Worm (Caenorhabditis elegans) whole organism, young adult: ENCODE measurements around the gene ZK1058.3.

Source experiments
- C06A6.2 ChIP-seq: fragments of 200-800 bp; sonication (Bioruptor generic); conservative IDR thresholded peaks from 2 replicates; pipeline ENCODE4 v1.3.6; 2022; ENCODE audit warnings: missing genetic modification characterization, missing compliant biosample characterization
- D2030.7 ChIP-seq: fragments of 200-800 bp; sonication (Bioruptor generic); IDR thresholded peaks from 2 replicates; pipeline ENCODE4 v1.3.6; 2022; ENCODE audit warnings: missing genetic modification reagents, missing genetic modification characterization, missing compliant biosample characterization
- F37B4.10 ChIP-seq: fragments of 200-800 bp; sonication (Bioruptor generic); IDR thresholded peaks from 2 replicates; pipeline ENCODE4 v1.3.6; 2022; ENCODE audit warnings: missing genetic modification characterization, missing compliant biosample characterization
- F52B5.7 ChIP-seq: sonication (generic microtip); optimal IDR thresholded peaks from 2 replicates; lab custom pipeline; 2016; ENCODE audit warnings: mild to moderate bottlenecking, missing genetic modification characterization, missing compliant biosample characterization
- Y56A3A.18 ChIP-seq: fragments of 200-800 bp; sonication (Bioruptor generic); IDR thresholded peaks from 2 replicates; pipeline ENCODE4 v1.3.6; 2022; ENCODE audit warnings: missing genetic modification reagents, missing genetic modification characterization, missing compliant biosample characterization
- aptf-2 ChIP-seq: fragments of 200-800 bp; sonication (Bioruptor generic); conservative IDR thresholded peaks from 2 replicates; pipeline ENCODE4 v1.3.6; 2022; ENCODE audit warnings: missing genetic modification reagents, missing genetic modification characterization, missing compliant biosample characterization
- nfya-1 ChIP-seq: sonication (generic microtip); optimal IDR thresholded peaks from 2 replicates; lab custom pipeline; 2017; ENCODE audit warnings: antibody characterized with exemption, missing compliant biosample characterization, missing genetic modification characterization, borderline replicate concordance; ENCODE audit not compliant: insufficient read depth
- nfya-2 ChIP-seq: fragments of 200-800 bp; sonication (Bioruptor generic); IDR thresholded peaks from 2 replicates; pipeline ENCODE4 v1.3.6; 2022; ENCODE audit warnings: missing genetic modification reagents, missing genetic modification characterization, missing compliant biosample characterization
- nfyb-1 ChIP-seq: fragments of 200-800 bp; sonication (Bioruptor generic); IDR thresholded peaks from 2 replicates; pipeline ENCODE4 v1.3.6; 2022; ENCODE audit warnings: missing genetic modification reagents, missing genetic modification characterization, missing compliant biosample characterization
- pha-4 ChIP-seq: fragments of 150-350 bp; sonication (generic microtip); optimal IDR thresholded peaks from 2 replicates; lab custom pipeline; 2014; ENCODE audit warnings: missing biosample characterization, missing genetic modification reagents, missing genetic modification characterization
- snpc-3.4 ChIP-seq: sonication (generic microtip); optimal IDR thresholded peaks from 2 replicates; lab custom pipeline; 2017; ENCODE audit warnings: missing genetic modification characterization, mild to moderate bottlenecking, missing compliant biosample characterization, antibody characterized with exemption, moderate library complexity, missing genotype, missing genetic modification reagents
- snpc-4 ChIP-seq, 5 experiments: fragments of 150-350 bp in 1 of 5; sonication (generic microtip) in 4 of 5; optimal IDR thresholded peaks; 2 replicates each; lab custom pipeline; 2014 to 2018; ENCODE audit warnings: missing genetic modification characterization in 5 of 5, missing biosample characterization in 3 of 5, antibody characterized with exemption in 2 of 5, mild to moderate bottlenecking in 2 of 5, missing compliant biosample characterization in 2 of 5, missing genotype in 2 of 5, moderate library complexity in 2 of 5, missing genetic modification reagents in 1 of 5

DNA sequence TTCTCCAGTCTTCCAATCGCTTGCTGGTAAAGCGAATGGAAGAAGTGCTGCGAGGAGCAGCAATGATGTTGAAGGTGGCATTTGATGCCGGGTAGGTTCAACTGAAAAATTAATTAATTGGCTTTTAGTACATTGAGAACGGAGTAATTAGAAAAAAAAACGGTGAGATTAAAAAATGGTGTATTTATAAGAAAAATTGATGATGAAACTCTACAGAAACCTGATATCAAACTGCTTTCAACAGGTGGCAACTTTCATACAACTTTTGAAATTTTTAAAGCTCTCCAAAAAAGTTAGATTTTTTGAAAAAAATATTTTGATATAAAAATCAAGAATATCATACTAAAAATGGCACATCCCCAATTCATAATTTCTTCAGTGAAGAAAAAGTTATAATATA is 4.6 kb upstream of the ZK1058.3 start, which contains the start of gene pat-3:
- no peak for TF ChIP-seq pha-4 (tag; lab: Kevin White, UChicago)
- TF ChIP-seq nfya-1 (tag; lab: Kevin White, UChicago), result no peak
- TF ChIP-seq D2030.7 (GFP tag; lab: Robert Waterston, UW), result no peak
- TF ChIP-seq aptf-2 (GFP tag; lab: Robert Waterston, UW), result no peak
- TF ChIP-seq C06A6.2 (GFP tag; lab: Robert Waterston, UW), result no peak
- no peak for TF ChIP-seq F52B5.7
- TF ChIP-seq nfyb-1 (GFP tag; lab: Robert Waterston, UW), result no peak
- TF ChIP-seq F37B4.10 (GFP tag; lab: Robert Waterston, UW), result no peak
- no peak for TF ChIP-seq snpc-4 (GFP tag; optimal IDR thresholded peaks at IDR 0.05; lab: Kevin White, UChicago)
- no peak for TF ChIP-seq snpc-4 (tag; optimal IDR thresholded peaks at IDR 0.05; lab: Kevin White, UChicago)
- TF ChIP-seq nfya-2 (GFP tag; lab: Robert Waterston, UW), result no peak
- no peak for TF ChIP-seq snpc-3.4
- no peak for TF ChIP-seq Y56A3A.18
